Fruit fly (Drosophila melanogaster): ENCODE results near the gene Art6.

The Art6 gene

dm6 chr3R:13984922-13985581, 39.4 kb upstream of the Art6 start (continued):
- peak; percentile 75 to 80 for TF ChIP-seq bsh (GFP tag; optimal IDR thresholded peaks at IDR 0.05)
- TF ChIP-seq CG17186 (GFP tag; optimal IDR thresholded peaks at IDR 0.05), result no peak
- peak; percentile 73 for TF ChIP-seq CoRest (tag; optimal IDR thresholded peaks at IDR 0.05)
- no peak for TF ChIP-seq CG8478 (optimal IDR thresholded peaks at IDR 0.05)
- peak; percentile 67 for TF ChIP-seq CG6813 (GFP tag; optimal IDR thresholded peaks at IDR 0.05)
- TF ChIP-seq ase (GFP tag; IDR thresholded peaks at IDR 0.05), result peak; percentile 62; the same call in 2 of the 3 replicates
- TF ChIP-seq Gsc (GFP tag; IDR thresholded peaks at IDR 0.05), result no peak
- no peak for TF ChIP-seq pita (GFP tag; optimal IDR thresholded peaks at IDR 0.05)
- peak; percentile 75 for TF ChIP-seq tin (GFP tag; optimal IDR thresholded peaks at IDR 0.05)
- TF ChIP-seq psq (GFP tag; optimal IDR thresholded peaks at IDR 0.05), result peak; percentile 26
- peak; percentile 46 for TF ChIP-seq CG12299 (tag; optimal IDR thresholded peaks at IDR 0.05)
- TF ChIP-seq Dp (GFP tag; optimal IDR thresholded peaks at IDR 0.05), result no peak
- no peak for TF ChIP-seq sima (GFP tag; optimal IDR thresholded peaks at IDR 0.05)
- peak; percentile 53 for TF ChIP-seq CG12219 (GFP tag; optimal IDR thresholded peaks at IDR 0.05)
- TF ChIP-seq Hr3 (GFP tag; optimal IDR thresholded peaks at IDR 0.05), result peak; percentile 59
- TF ChIP-seq pb (GFP tag; optimal IDR thresholded peaks at IDR 0.05), result peak; percentile 6
- no peak for TF ChIP-seq abd-A (tag; optimal IDR thresholded peaks at IDR 0.05)
- TF ChIP-seq Rfx (GFP tag; IDR thresholded peaks at IDR 0.05), result no peak
- TF ChIP-seq Hmr (GFP tag; optimal IDR thresholded peaks at IDR 0.05), result peak; percentile 23
- TF ChIP-seq CG4424 (GFP tag; optimal IDR thresholded peaks at IDR 0.05), result peak; percentile 81
- TF ChIP-seq Chrac-16 (GFP tag; optimal IDR thresholded peaks at IDR 0.05), result peak; percentile 71
- no peak for TF ChIP-seq CG17612 (GFP tag; IDR thresholded peaks at IDR 0.05)
- peak; percentile 91 for TF ChIP-seq CG2712 (tag; optimal IDR thresholded peaks at IDR 0.05)
- TF ChIP-seq Lhr (GFP tag; optimal IDR thresholded peaks at IDR 0.05), result peak; percentile 23
- TF ChIP-seq amos (GFP tag; IDR thresholded peaks at IDR 0.05; ENCODE audit: partially characterized antibody), result no peak
- TF ChIP-seq cwo (GFP tag; optimal IDR thresholded peaks at IDR 0.05), result no peak
- TF ChIP-seq CG2199 (GFP tag; IDR thresholded peaks at IDR 0.05), result no peak
- TF ChIP-seq BEAF-32 (GFP tag; optimal IDR thresholded peaks at IDR 0.05), result no peak
- peak; percentile 64 for TF ChIP-seq CG16815 (GFP tag; optimal IDR thresholded peaks at IDR 0.05)
- TF ChIP-seq CG8388 (GFP tag; optimal IDR thresholded peaks at IDR 0.05), result peak; percentile 82
- TF ChIP-seq Drgx (GFP tag; IDR thresholded peaks at IDR 0.05), result peak; percentile 80
- TF ChIP-seq Awh (GFP tag; IDR thresholded peaks at IDR 0.05), result 0 out of 2 replicates have a peak, but pooled peaks have one; percentile 33
- TF ChIP-seq da (GFP tag; optimal IDR thresholded peaks at IDR 0.05), result peak; percentile 18
- TF ChIP-seq B-H1 (GFP tag; IDR thresholded peaks at IDR 0.05), result peak; percentile 49
- TF ChIP-seq CG11723 (GFP tag; optimal IDR thresholded peaks at IDR 0.05), result peak; percentile 36
- TF ChIP-seq CG10366 (GFP tag; IDR thresholded peaks at IDR 0.05), result peak; percentile 40; the same call in 1 of the 2 replicates
- TF ChIP-seq en (GFP tag; optimal IDR thresholded peaks at IDR 0.05), result peak; percentile 23
- TF ChIP-seq CG31441 (GFP tag; IDR thresholded peaks at IDR 0.05), result peak; percentile 86
- peak; percentile 74 for TF ChIP-seq grau (tag; optimal IDR thresholded peaks at IDR 0.05)
- peak; percentile 72 for TF ChIP-seq pnt (GFP tag; optimal IDR thresholded peaks at IDR 0.05)
- TF ChIP-seq CG30020 (tag; optimal IDR thresholded peaks at IDR 0.05), result peak; percentile 29
- TF ChIP-seq ab (GFP tag; optimal IDR thresholded peaks at IDR 0.05), result no peak
- TF ChIP-seq ac (GFP tag; optimal IDR thresholded peaks at IDR 0.05), result peak; percentile 85
- peak; percentile 63 for TF ChIP-seq CG3407 (GFP tag; optimal IDR thresholded peaks at IDR 0.05)
- TF ChIP-seq tap (tag; optimal IDR thresholded peaks at IDR 0.05), result peak; percentile 64
- peak; percentile 66 for TF ChIP-seq CG8944 (GFP tag; optimal IDR thresholded peaks at IDR 0.05)
- peak; percentile 30 for TF ChIP-seq Nf-YB (GFP tag; optimal IDR thresholded peaks at IDR 0.05)
- peak; percentile 92 for TF ChIP-seq CG9727 (GFP tag; optimal IDR thresholded peaks at IDR 0.05)
- TF ChIP-seq hkb (optimal IDR thresholded peaks at IDR 0.05), result no peak
- peak; percentile 63 for TF ChIP-seq hkb (GFP tag; IDR thresholded peaks at IDR 0.05)
